Worm (Caenorhabditis elegans): ENCODE results near the gene fbxa-89.

DNA sequence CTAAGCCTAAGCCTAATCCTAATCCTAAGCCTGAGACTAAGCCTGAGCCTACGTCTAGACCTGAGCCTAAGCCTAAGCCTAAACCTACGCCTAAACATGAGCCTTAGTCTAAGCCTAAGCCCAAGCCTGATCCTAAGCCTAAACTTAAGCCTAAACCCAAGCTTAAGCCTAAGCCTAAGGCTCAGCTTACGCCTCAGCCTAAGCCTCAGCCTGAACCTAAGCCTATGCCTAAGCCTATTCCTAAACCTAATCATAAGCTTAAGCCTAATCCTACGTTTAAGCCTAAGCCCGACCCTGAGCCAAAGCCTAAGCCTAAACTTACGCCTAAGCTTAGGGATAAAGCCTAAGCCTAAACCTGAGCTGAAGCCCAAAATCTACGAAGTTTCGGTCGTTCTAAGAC is 5.8 kb upstream of the fbxa-89 start:
- TF ChIP-seq him-1 (tag; optimal IDR thresholded peaks at IDR 0.05) (no peak), dao-5 (tag; optimal IDR thresholded peaks at IDR 0.05) (no peak)

Measured in whole organism, L4/young adult.